Worm (Caenorhabditis elegans) whole organism, young adult: ENCODE data around the gene Y39A1A.16.

Experiments used
- D2030.7 ChIP-seq: fragments of 200-800 bp; sonication (Bioruptor generic); IDR thresholded peaks from 2 replicates; pipeline ENCODE4 v1.3.6; 2022; ENCODE audit warnings: missing genetic modification reagents, missing genetic modification characterization, missing compliant biosample characterization
- F10E7.11 ChIP-seq: sonication (generic microtip); optimal IDR thresholded peaks from 2 replicates; lab custom pipeline; 2017; ENCODE audit warnings: mild to moderate bottlenecking, missing genetic modification characterization, moderate library complexity, missing compliant biosample characterization
- F23B12.7 ChIP-seq: sonication (generic microtip); optimal IDR thresholded peaks from 2 replicates; lab custom pipeline; 2017; ENCODE audit warnings: missing genetic modification characterization, mild to moderate bottlenecking, missing compliant biosample characterization, antibody characterized with exemption, moderate library complexity; ENCODE audit not compliant: insufficient read depth
- F52B5.7 ChIP-seq: sonication (generic microtip); optimal IDR thresholded peaks from 2 replicates; lab custom pipeline; 2016; ENCODE audit warnings: mild to moderate bottlenecking, missing genetic modification characterization, missing compliant biosample characterization
- F57C9.4 ChIP-seq: sonication (generic microtip); optimal IDR thresholded peaks from 2 replicates; lab custom pipeline; 2017; ENCODE audit warnings: mild to moderate bottlenecking, missing genetic modification characterization, missing compliant biosample characterization
- T07F8.4 ChIP-seq: sonication (generic microtip); optimal IDR thresholded peaks from 2 replicates; lab custom pipeline; 2016; ENCODE audit warnings: mild to moderate bottlenecking, missing genetic modification characterization, moderate library complexity, missing compliant biosample characterization
- Y53G8AR.9 ChIP-seq: fragments of 200-800 bp; sonication (Bioruptor generic); conservative IDR thresholded peaks from 2 replicates; pipeline ENCODE4 v1.3.6; 2022; ENCODE audit warnings: missing genetic modification reagents, missing genetic modification characterization, missing compliant biosample characterization
- ama-1 ChIP-seq, 3 experiments: fragments of 150-350 bp in 1 of 3; sonication (generic microtip) in 2 of 3; optimal IDR thresholded peaks; 2 replicates each; lab custom pipeline; 2014 to 2018; ENCODE audit warnings: missing biosample characterization in 2 of 3, missing genetic modification characterization in 2 of 3, missing genetic modification reagents in 2 of 3
- athp-1 ChIP-seq: sonication (generic microtip); optimal IDR thresholded peaks from 2 replicates; lab custom pipeline; 2017; ENCODE audit warnings: mild to moderate bottlenecking, missing genetic modification characterization, missing compliant biosample characterization
- bed-2 ChIP-seq: fragments of 200-800 bp; sonication (Bioruptor generic); IDR thresholded peaks from 2 replicates; pipeline ENCODE4 v1.3.6; 2022; ENCODE audit warnings: missing genetic modification reagents, missing genetic modification characterization, missing compliant biosample characterization
- cebp-1 ChIP-seq, 2 experiments: fragments of 200-800 bp in 1 of 2; sonication (Bioruptor generic) in 1 of 2; sonication (generic microtip) in 1 of 2; IDR thresholded peaks in 1 of 2; optimal IDR thresholded peaks in 1 of 2; 2 replicates each; pipeline versions ENCODE4 v1.3.6 to Lab custom; 2017 to 2022; ENCODE audit warnings: missing compliant biosample characterization in 2 of 2, missing genetic modification characterization in 2 of 2, mild to moderate bottlenecking in 1 of 2, missing genetic modification reagents in 1 of 2, moderate library complexity in 1 of 2
- ceh-27 ChIP-seq: fragments of 200-800 bp; sonication (Bioruptor generic); optimal IDR thresholded peaks from 2 replicates; lab custom pipeline; 2018; ENCODE audit warnings: mild to moderate bottlenecking, missing genetic modification characterization, moderate library complexity, missing compliant biosample characterization
- ceh-40 ChIP-seq: fragments of 200-800 bp; sonication (Bioruptor generic); IDR thresholded peaks from 2 replicates; pipeline ENCODE4 v1.3.6; 2022; ENCODE audit warnings: missing genetic modification characterization, missing compliant biosample characterization
- ceh-79 ChIP-seq: sonication (generic microtip); optimal IDR thresholded peaks from 2 replicates; lab custom pipeline; 2017; ENCODE audit warnings: mild to moderate bottlenecking, missing genetic modification characterization, missing compliant biosample characterization
- dox-1 ChIP-seq: fragments of 200-800 bp; sonication (Bioruptor generic); IDR thresholded peaks from 2 replicates; pipeline ENCODE4 v1.3.6; 2022; ENCODE audit warnings: missing genetic modification reagents, missing genetic modification characterization, missing compliant biosample characterization
- dpl-1 ChIP-seq: fragments of 150-350 bp; optimal IDR thresholded peaks from 2 replicates; lab custom pipeline; 2014; ENCODE audit warnings: missing biosample characterization, missing genetic modification reagents, missing genetic modification characterization
- egl-44 ChIP-seq: fragments of 200-800 bp; sonication (Bioruptor generic); IDR thresholded peaks from 2 replicates; pipeline ENCODE4 v1.3.6; 2022; ENCODE audit warnings: missing genetic modification reagents, missing genetic modification characterization, missing compliant biosample characterization
- him-1 ChIP-seq: sonication (generic microtip); optimal IDR thresholded peaks from 2 replicates; lab custom pipeline; 2016; ENCODE audit warnings: missing genotype, missing genetic modification reagents, missing genetic modification characterization, missing compliant biosample characterization
- hmg-1.2 ChIP-seq: fragments of 200-800 bp; sonication (Bioruptor generic); IDR thresholded peaks from 2 replicates; pipeline ENCODE4 v1.3.6; 2022; ENCODE audit warnings: missing genetic modification reagents, missing genetic modification characterization, missing compliant biosample characterization
- let-526 ChIP-seq: fragments of 200-800 bp; sonication (Bioruptor generic); IDR thresholded peaks from 2 replicates; pipeline ENCODE4 v1.3.6; 2022; ENCODE audit warnings: missing genetic modification reagents, missing genetic modification characterization, missing compliant biosample characterization
- let-607 ChIP-seq, 2 experiments: fragments of 200-800 bp in 1 of 2; sonication (Bioruptor generic) in 1 of 2; sonication (generic microtip) in 1 of 2; optimal IDR thresholded peaks; 2 replicates each; lab custom pipeline; 2016 to 2018; ENCODE audit warnings: mild to moderate bottlenecking in 2 of 2, missing compliant biosample characterization in 2 of 2, missing genetic modification characterization in 2 of 2, moderate library complexity in 2 of 2, missing genotype in 1 of 2
- lin-26 ChIP-seq: fragments of 200-800 bp; sonication (Bioruptor generic); IDR thresholded peaks from 2 replicates; pipeline ENCODE4 v1.3.6; 2022; ENCODE audit warnings: missing genetic modification reagents, missing genetic modification characterization, missing compliant biosample characterization
- lin-54 ChIP-seq: fragments of 200-800 bp; sonication (Bioruptor generic); optimal IDR thresholded peaks from 2 replicates; lab custom pipeline; 2018; ENCODE audit warnings: mild to moderate bottlenecking, missing genetic modification characterization, missing compliant biosample characterization
- lsl-1 ChIP-seq: fragments of 200-800 bp; sonication (Bioruptor generic); optimal IDR thresholded peaks from 2 replicates; lab custom pipeline; 2018; ENCODE audit warnings: mild to moderate bottlenecking, missing genetic modification characterization, moderate library complexity, missing compliant biosample characterization
- madf-6 ChIP-seq: fragments of 200-800 bp; sonication (Bioruptor generic); IDR thresholded peaks from 2 replicates; pipeline ENCODE4 v1.3.6; 2022; ENCODE audit warnings: missing genetic modification reagents, missing genetic modification characterization, missing compliant biosample characterization
- madf-8 ChIP-seq: fragments of 200-800 bp; sonication (Bioruptor generic); conservative IDR thresholded peaks from 2 replicates; pipeline ENCODE4 v1.3.6; 2022; ENCODE audit warnings: missing genetic modification reagents, missing genetic modification characterization, missing compliant biosample characterization
- mcd-1 ChIP-seq: fragments of 200-800 bp; sonication (Bioruptor generic); IDR thresholded peaks from 2 replicates; pipeline ENCODE4 v1.3.6; 2022; ENCODE audit warnings: missing genetic modification reagents, missing genetic modification characterization, missing compliant biosample characterization
- nfya-2 ChIP-seq: fragments of 200-800 bp; sonication (Bioruptor generic); IDR thresholded peaks from 2 replicates; pipeline ENCODE4 v1.3.6; 2022; ENCODE audit warnings: missing genetic modification reagents, missing genetic modification characterization, missing compliant biosample characterization
- nfyb-1 ChIP-seq: fragments of 200-800 bp; sonication (Bioruptor generic); IDR thresholded peaks from 2 replicates; pipeline ENCODE4 v1.3.6; 2022; ENCODE audit warnings: missing genetic modification reagents, missing genetic modification characterization, missing compliant biosample characterization
- nhr-80 ChIP-seq: sonication (generic microtip); optimal IDR thresholded peaks from 2 replicates; lab custom pipeline; 2016; ENCODE audit warnings: missing genetic modification characterization, missing compliant biosample characterization
- nhr-90 ChIP-seq: sonication (generic microtip); optimal IDR thresholded peaks from 2 replicates; lab custom pipeline; 2016; ENCODE audit warnings: missing genotype, mild to moderate bottlenecking, missing genetic modification characterization, missing compliant biosample characterization
- pbrm-1 ChIP-seq: fragments of 200-800 bp; sonication (Bioruptor generic); IDR thresholded peaks from 2 replicates; pipeline ENCODE4 v1.3.6; 2022; ENCODE audit warnings: missing genetic modification reagents, missing genetic modification characterization, missing compliant biosample characterization
- rec-8 ChIP-seq, 2 experiments: sonication (generic microtip); optimal IDR thresholded peaks; 2 replicates each; lab custom pipeline; 2016; ENCODE audit warnings: mild to moderate bottlenecking in 2 of 2, missing genetic modification characterization in 2 of 2, missing genetic modification reagents in 2 of 2, missing genotype in 2 of 2, missing biosample characterization in 1 of 2, missing compliant biosample characterization in 1 of 2, moderate library complexity in 1 of 2
- sea-2 ChIP-seq: fragments of 200-800 bp; sonication (Bioruptor generic); IDR thresholded peaks from 2 replicates; pipeline ENCODE4 v1.3.6; 2022; ENCODE audit warnings: missing genetic modification characterization, missing compliant biosample characterization
- snpc-1.1 ChIP-seq: sonication (generic microtip); optimal IDR thresholded peaks from 2 replicates; lab custom pipeline; 2017; ENCODE audit warnings: missing genetic modification characterization, mild to moderate bottlenecking, missing compliant biosample characterization, antibody characterized with exemption, moderate library complexity, missing genotype, missing genetic modification reagents; ENCODE audit not compliant: insufficient read depth
- snpc-3.4 ChIP-seq: sonication (generic microtip); optimal IDR thresholded peaks from 2 replicates; lab custom pipeline; 2017; ENCODE audit warnings: missing genetic modification characterization, mild to moderate bottlenecking, missing compliant biosample characterization, antibody characterized with exemption, moderate library complexity, missing genotype, missing genetic modification reagents
- zfh-2 ChIP-seq: fragments of 200-800 bp; sonication (Bioruptor generic); conservative IDR thresholded peaks from 2 replicates; pipeline ENCODE4 v1.3.6; 2022; ENCODE audit warnings: missing genetic modification reagents, missing genetic modification characterization, missing compliant biosample characterization

The Y39A1A.16 gene

DNA sequence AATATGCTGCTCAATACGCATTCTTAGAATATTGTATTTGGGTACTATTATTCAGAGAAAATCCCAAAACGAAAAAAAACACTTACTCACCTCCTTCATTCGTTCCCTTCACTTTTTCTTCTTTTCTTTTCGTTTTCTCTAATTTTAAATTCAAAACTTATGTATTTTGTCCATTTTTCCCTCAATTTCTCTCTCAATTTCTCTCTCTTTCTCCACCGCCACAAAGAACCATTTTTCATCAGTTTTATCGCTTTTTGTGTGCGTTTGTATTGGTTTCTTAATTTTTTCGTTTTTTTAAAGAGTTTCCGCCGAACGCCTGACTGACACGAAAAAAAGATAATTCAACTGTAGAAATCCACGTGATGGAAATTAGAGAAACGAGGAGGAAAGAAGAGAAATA is 24.4 kb upstream of the Y39A1A.16 start, which contains the start of gene cnt-2:
Gene cnt-2 (plus strand): TSS at position 301 of the 400 bp plus-strand sequence.
- TF ChIP-seq F10E7.11 (tag; lab: Kevin White, UChicago) (no peak), cebp-1 (GFP tag; IDR thresholded peaks at IDR 0.05; lab: Robert Waterston, UW) (no peak), cebp-1 (tag; optimal IDR thresholded peaks at IDR 0.05; lab: Kevin White, UChicago) (no peak), lin-54 (no peak), dox-1 (GFP tag; lab: Robert Waterston, UW) (no peak), dpl-1 (no peak), bed-2 (GFP tag; lab: Robert Waterston, UW) (no peak), nfyb-1 (no peak), let-607 (tag; optimal IDR thresholded peaks at IDR 0.05; lab: Kevin White, UChicago) (no peak)

DNA sequence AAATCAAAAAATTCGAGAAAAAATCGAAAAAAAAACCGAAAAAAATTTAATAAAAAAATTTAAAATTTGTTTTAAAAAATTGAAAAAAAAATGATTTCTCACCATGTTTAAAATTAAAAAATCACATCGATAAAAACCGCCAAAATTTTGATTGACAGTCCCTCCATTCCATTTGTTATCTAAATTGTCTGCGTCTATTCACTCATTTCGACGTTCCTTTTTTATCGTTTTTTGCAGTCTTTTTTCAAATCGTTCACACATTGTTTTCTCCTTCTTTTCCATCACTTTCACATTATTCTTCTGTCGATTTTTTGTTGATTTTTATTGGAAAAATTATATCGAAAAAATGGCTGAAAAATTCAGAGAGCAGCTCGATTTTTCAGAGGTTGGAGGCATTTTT is 23.0 kb upstream of the Y39A1A.16 start:
- TF ChIP-seq let-607 (tag; optimal IDR thresholded peaks at IDR 0.05; lab: Kevin White, UChicago) (peak; percentile 67 to 85), nhr-80 (tag; lab: Kevin White, UChicago) (peak; percentile 60), madf-8 (GFP tag; lab: Robert Waterston, UW) (no peak)

DNA sequence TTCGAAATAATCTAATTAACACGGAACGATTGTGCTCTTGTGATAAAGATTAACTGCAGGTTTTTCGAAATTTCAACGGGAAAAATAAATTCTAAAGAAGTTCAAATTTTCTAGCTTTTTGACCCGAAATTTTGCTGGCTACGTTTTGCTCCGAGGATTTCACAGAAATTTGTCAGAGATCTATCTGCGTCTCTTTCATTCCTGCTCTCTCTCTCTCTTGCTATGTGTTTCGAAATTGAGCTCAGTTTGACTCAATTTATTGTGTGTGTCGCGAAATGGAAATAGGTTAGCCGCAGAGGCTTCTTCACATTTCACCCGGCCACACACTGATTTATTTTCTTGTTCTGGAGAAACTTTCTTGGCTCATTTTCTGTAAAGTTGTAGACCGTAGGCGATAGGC is 21.4 kb upstream of the Y39A1A.16 start:
- TF ChIP-seq madf-6 (GFP tag; lab: Robert Waterston, UW): no peak
- no peak for TF ChIP-seq rec-8 (tag; optimal IDR thresholded peaks at IDR 0.05; lab: Kevin White, UChicago)
- no peak for TF ChIP-seq him-1 (tag; lab: Kevin White, UChicago)
- no peak for TF ChIP-seq ceh-40
- TF ChIP-seq D2030.7 (GFP tag; lab: Robert Waterston, UW): no peak
- TF ChIP-seq ceh-79 (tag; lab: Kevin White, UChicago): no peak
- no peak for TF ChIP-seq nfya-2 (GFP tag; lab: Robert Waterston, UW)
- no peak for TF ChIP-seq sea-2 (GFP tag; lab: Robert Waterston, UW)
- no peak for TF ChIP-seq mcd-1 (GFP tag; lab: Robert Waterston, UW)
- no peak for TF ChIP-seq nhr-90 (tag; lab: Kevin White, UChicago)
- no peak for TF ChIP-seq ama-1 (optimal IDR thresholded peaks at IDR 0.05; lab: Kevin White, UChicago)
- no peak for TF ChIP-seq ama-1 (GFP tag; optimal IDR thresholded peaks at IDR 0.05; lab: Kevin White, UChicago)
- TF ChIP-seq hmg-1.2 (GFP tag; lab: Robert Waterston, UW): no peak
- TF ChIP-seq T07F8.4 (tag; lab: Kevin White, UChicago): no peak
- TF ChIP-seq snpc-3.4 (tag; lab: Kevin White, UChicago): no peak
- TF ChIP-seq F52B5.7: no peak
- no peak for TF ChIP-seq pbrm-1 (GFP tag; lab: Robert Waterston, UW)
- TF ChIP-seq F23B12.7: no peak
- no peak for TF ChIP-seq lin-26 (GFP tag; lab: Robert Waterston, UW)

DNA sequence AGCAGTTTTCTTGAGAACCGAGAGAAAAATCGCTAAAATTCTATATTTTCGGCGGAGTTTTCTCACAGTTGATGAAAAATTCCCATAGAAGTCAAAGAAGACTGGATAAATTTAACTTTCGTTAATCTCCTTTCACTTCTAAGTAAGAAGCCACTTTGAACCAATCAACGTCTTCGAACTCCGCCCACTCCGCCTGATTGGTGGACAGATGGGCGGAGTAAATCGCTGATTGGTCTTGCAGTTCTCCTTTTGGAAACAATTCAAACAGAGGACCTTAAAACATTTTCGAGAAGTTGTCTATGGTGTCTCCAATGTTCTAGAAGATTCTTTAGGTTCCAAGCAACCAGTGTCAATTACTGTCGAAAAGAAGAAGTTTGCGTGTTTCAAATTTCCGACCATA is 20.7 kb upstream of the Y39A1A.16 start:
- no peak for TF ChIP-seq let-526
- TF ChIP-seq, all 124 proteins: peak for 0

DNA sequence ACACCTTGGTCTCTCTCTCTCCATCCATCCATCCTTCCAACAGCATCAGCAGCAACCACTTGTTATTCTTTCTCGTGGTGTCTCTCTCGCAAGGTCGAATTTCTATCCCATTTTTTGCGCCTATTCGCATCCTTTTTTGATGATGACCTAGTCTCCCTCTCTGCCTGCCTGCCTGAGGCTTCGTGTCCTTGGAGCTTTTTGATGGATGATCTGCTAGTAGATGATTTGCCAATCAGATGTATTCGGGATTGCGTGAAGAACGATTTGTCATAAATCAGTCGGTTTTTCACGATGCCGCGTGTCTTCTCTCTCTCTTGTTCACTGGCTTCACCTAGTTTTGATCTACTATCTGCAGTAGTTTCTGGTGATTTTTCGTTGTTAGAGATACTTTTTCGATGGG is 17.8 kb upstream of the Y39A1A.16 start:
- TF ChIP-seq hmg-1.2 (GFP tag; lab: Robert Waterston, UW): no peak

DNA sequence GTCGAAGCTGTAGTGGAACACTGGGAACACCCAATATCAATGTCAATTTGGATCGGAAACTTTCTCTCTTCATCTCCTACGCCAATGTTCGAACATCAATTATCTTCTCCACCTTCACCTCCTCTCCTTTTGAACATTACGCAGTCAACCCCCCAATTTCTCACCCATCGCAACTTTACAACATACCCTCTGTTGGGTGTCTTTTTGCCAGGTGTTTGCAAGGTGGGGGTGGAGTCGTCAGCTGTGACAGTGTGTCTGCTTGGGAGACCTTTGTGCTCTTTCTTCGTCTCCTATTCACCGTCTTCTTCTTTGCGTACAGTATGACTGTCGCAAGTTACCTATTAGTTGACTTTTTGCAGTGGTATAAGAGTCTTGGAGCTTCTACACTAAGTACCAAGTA is 12.4 kb upstream of the Y39A1A.16 start:
- no peak for TF ChIP-seq lsl-1 (GFP tag; lab: Kevin White, UChicago)
- TF ChIP-seq him-1 (tag; lab: Kevin White, UChicago): no peak
- TF ChIP-seq egl-44 (GFP tag; lab: Robert Waterston, UW): no peak
- TF ChIP-seq F57C9.4: no peak
- TF ChIP-seq snpc-1.1 (tag; lab: Kevin White, UChicago): no peak
- no peak for TF ChIP-seq zfh-2 (GFP tag; lab: Robert Waterston, UW)
- TF ChIP-seq athp-1 (tag; lab: Kevin White, UChicago): no peak
- no peak for TF ChIP-seq ceh-27 (GFP tag; lab: Kevin White, UChicago)
- no peak for TF ChIP-seq Y53G8AR.9 (GFP tag; lab: Robert Waterston, UW)
